Fruit fly (Drosophila melanogaster): ENCODE data around the gene Trmt112.

The Trmt112 gene

dm6 chr3L:21216697-21217291 lies at the start of gene Trmt112, which contains the start of gene Ilk (continued):
- TF ChIP-seq CG10274 (GFP tag; optimal IDR thresholded peaks at IDR 0.05), result no peak
- TF ChIP-seq Myb (GFP tag; optimal IDR thresholded peaks at IDR 0.05), result peak; percentile 86
- TF ChIP-seq CG17385 (GFP tag; optimal IDR thresholded peaks at IDR 0.05), result peak; percentile 98
- no peak for TF ChIP-seq CG17328 (GFP tag; IDR thresholded peaks at IDR 0.05)
- peak; percentile 66; the same call in 1 of the 3 replicates for TF ChIP-seq CG34422 (GFP tag; IDR thresholded peaks at IDR 0.05)
- no peak for TF ChIP-seq dmrt99B (tag; optimal IDR thresholded peaks at IDR 0.05)
- TF ChIP-seq insv (GFP tag; optimal IDR thresholded peaks at IDR 0.05), result peak in 1 of 2 experiments; percentile 77
- TF ChIP-seq CoRest (tag; optimal IDR thresholded peaks at IDR 0.05), result peak; percentile 9
- no peak for TF ChIP-seq CG8281 (tag; optimal IDR thresholded peaks at IDR 0.05)
- no peak for TF ChIP-seq Dip2 (GFP tag; IDR thresholded peaks at IDR 0.05)
- TF ChIP-seq lab (GFP tag; optimal IDR thresholded peaks at IDR 0.05), result no peak
- TF ChIP-seq lmd (GFP tag; IDR thresholded peaks at IDR 0.05), result no peak
- peak; percentile 14 for TF ChIP-seq exex (tag; optimal IDR thresholded peaks at IDR 0.05)
- peak; percentile 95 for TF ChIP-seq dm (GFP tag; optimal IDR thresholded peaks at IDR 0.05)
- no peak for TF ChIP-seq dimm (GFP tag; IDR thresholded peaks at IDR 0.05)
- peak; percentile 77 for TF ChIP-seq sd (tag; optimal IDR thresholded peaks at IDR 0.05)
- TF ChIP-seq CG10267 (tag; optimal IDR thresholded peaks at IDR 0.05), result peak; percentile 33
- TF ChIP-seq CG3163 (GFP tag; optimal IDR thresholded peaks at IDR 0.05), result peak; percentile 14
- TF ChIP-seq Stat92E (GFP tag; optimal IDR thresholded peaks at IDR 0.05), result peak in 1 of 3 experiments; percentile 59
- no peak for TF ChIP-seq CG9609 (GFP tag; optimal IDR thresholded peaks at IDR 0.05)
- TF ChIP-seq Sin3A (optimal IDR thresholded peaks at IDR 0.05), result peak; percentile 87
- TF ChIP-seq HmgZ (tag; optimal IDR thresholded peaks at IDR 0.05), result peak; percentile 82
- peak; percentile 73 for TF ChIP-seq hbn (GFP tag; IDR thresholded peaks at IDR 0.05; ENCODE audit: partially characterized antibody)
- peak; percentile 15 for TF ChIP-seq p53 (GFP tag; optimal IDR thresholded peaks at IDR 0.05)
- TF ChIP-seq Ada2b (GFP tag; IDR thresholded peaks at IDR 0.05), result no peak
- TF ChIP-seq CG12659 (GFP tag; optimal IDR thresholded peaks at IDR 0.05), result peak; percentile 65
- peak; percentile 78 for TF ChIP-seq Scr (GFP tag; IDR thresholded peaks at IDR 0.05; ENCODE audit: partially characterized antibody)
- TF ChIP-seq CrebB (tag; optimal IDR thresholded peaks at IDR 0.05), result peak; percentile 24
- no peak for TF ChIP-seq esg (GFP tag; conservative IDR thresholded peaks at IDR 0.05)
- TF ChIP-seq sob (GFP tag; IDR thresholded peaks at IDR 0.05), result peak; percentile 35; the same call in 1 of the 2 replicates
- peak; percentile 84 for TF ChIP-seq CG13287 (GFP tag; IDR thresholded peaks at IDR 0.05; ENCODE audit: partially characterized antibody)
- peak; percentile 46 for TF ChIP-seq CG17186 (GFP tag; optimal IDR thresholded peaks at IDR 0.05)
- peak; percentile 57 for TF ChIP-seq da (GFP tag; optimal IDR thresholded peaks at IDR 0.05)
- TF ChIP-seq CG18599 (GFP tag; optimal IDR thresholded peaks at IDR 0.05), result no peak
- TF ChIP-seq CG2129 (GFP tag; IDR thresholded peaks at IDR 0.05; ENCODE audit: partially characterized antibody), result peak; percentile 33; the same call in 1 of the 2 replicates
- TF ChIP-seq chinmo (GFP tag; IDR thresholded peaks at IDR 0.05; ENCODE audit: partially characterized antibody), result peak; percentile 90; the same call in 3 of the 4 replicates
- no peak for TF ChIP-seq CG4730 (GFP tag; IDR thresholded peaks at IDR 0.05)
- TF ChIP-seq HLHmδ (GFP tag; optimal IDR thresholded peaks at IDR 0.05), result peak; percentile 13
- TF ChIP-seq CG14014 (GFP tag; IDR thresholded peaks at IDR 0.05), result no peak
- TF ChIP-seq CG1603 (tag; optimal IDR thresholded peaks at IDR 0.05), result peak; percentile 85
- peak; percentile 88 for TF ChIP-seq tx (GFP tag; optimal IDR thresholded peaks at IDR 0.05)
- no peak for TF ChIP-seq CG7745 (tag; optimal IDR thresholded peaks at IDR 0.05)
- TF ChIP-seq CG2116 (GFP tag; optimal IDR thresholded peaks at IDR 0.05), result peak; percentile 64
- peak; percentile 80 for TF ChIP-seq E2f2 (GFP tag; IDR thresholded peaks at IDR 0.05)
- peak; percentile 68 for TF ChIP-seq gfzf (GFP tag; optimal IDR thresholded peaks at IDR 0.05)
- TF ChIP-seq kah (GFP tag; optimal IDR thresholded peaks at IDR 0.05), result peak; percentile 2
- no peak for TF ChIP-seq CG17568 (GFP tag; optimal IDR thresholded peaks at IDR 0.05)
- peak; percentile 9; the same call in 1 of the 2 replicates for TF ChIP-seq CG9932 (GFP tag; IDR thresholded peaks at IDR 0.05)
- TF ChIP-seq CG15696 (tag; optimal IDR thresholded peaks at IDR 0.05), result no peak
